Worm (Caenorhabditis elegans): ENCODE data around the gene npp-15.

npp-15 gene

ce11 chrIII:7924821-7925220, 4.0 kb upstream of the npp-15 start, which contains the start of gene tag-250:
tag-250 (minus strand) TSS chrIII:7924921.
- TF ChIP-seq nfya-1 (tag; optimal IDR thresholded peaks at IDR 0.05; ENCODE audit: insufficient read depth), result no peak
- no peak for TF ChIP-seq jun-1 (tag; optimal IDR thresholded peaks at IDR 0.05)

ce11 chrIII:7925968-7926367, 2.9 kb upstream of the npp-15 start:
- TF ChIP-seq egl-5 (tag; optimal IDR thresholded peaks at IDR 0.05), result no peak
- TF ChIP-seq R02D3.7 (tag; optimal IDR thresholded peaks at IDR 0.05), result no peak
- peak; percentile 48 for TF ChIP-seq pha-4 (tag; optimal IDR thresholded peaks at IDR 0.05)
- TF ChIP-seq snpc-4 (tag; optimal IDR thresholded peaks at IDR 0.05), result peak; percentile 3

ce11 chrIII:7933235-7933634, 4.4 kb downstream of the npp-15 start, which contains the start of gene ran-2:
ran-2 (plus strand) TSS chrIII:7933535.
- TF ChIP-seq ztf-11 (tag; optimal IDR thresholded peaks at IDR 0.05), result no peak
- TF ChIP-seq elt-2 (tag; optimal IDR thresholded peaks at IDR 0.05), result peak; percentile 39
- TF ChIP-seq fkh-10 (GFP tag; optimal IDR thresholded peaks at IDR 0.05), result no peak
- no peak for TF ChIP-seq nhr-76 (tag; optimal IDR thresholded peaks at IDR 0.05)

- TF ChIP-seq ceh-28 (tag; optimal IDR thresholded peaks at IDR 0.05), result no peak
Observed at ce11 chrIII:7937548-7937947, 8.7 kb downstream of the npp-15 start, which contains the start of gene C29E4.10. C29E4.10 (plus strand) TSS chrIII:7937848.

ce11 chrIII:7940819-7941218, 12.0 kb downstream of the npp-15 start, which contains the start of gene C29E4.12:
C29E4.12 (plus strand) TSS chrIII:7941151.
- peak; percentile 26 for TF ChIP-seq fkh-10 (GFP tag; optimal IDR thresholded peaks at IDR 0.05)
- no peak for TF ChIP-seq fos-1 (tag; optimal IDR thresholded peaks at IDR 0.05)
- TF ChIP-seq elt-1 (tag; optimal IDR thresholded peaks at IDR 0.05), result no peak
- TF ChIP-seq nhr-25 (tag; optimal IDR thresholded peaks at IDR 0.05), result peak; percentile 69
- TF ChIP-seq ama-1 (optimal IDR thresholded peaks at IDR 0.05), result no peak
- TF ChIP-seq R02D3.7 (tag; optimal IDR thresholded peaks at IDR 0.05), result peak; percentile 17
- no peak for TF ChIP-seq tbx-2 (tag; optimal IDR thresholded peaks at IDR 0.05)
- no peak for TF ChIP-seq sea-2 (GFP tag; optimal IDR thresholded peaks at IDR 0.05)
- no peak for TF ChIP-seq ZK546.5 (tag; optimal IDR thresholded peaks at IDR 0.05)
- TF ChIP-seq nhr-12 (tag; optimal IDR thresholded peaks at IDR 0.05), result no peak
- no peak for TF ChIP-seq unc-39 (tag; optimal IDR thresholded peaks at IDR 0.05)
- no peak for TF ChIP-seq daf-12 (tag; optimal IDR thresholded peaks at IDR 0.05)
- TF ChIP-seq nfya-1 (tag; optimal IDR thresholded peaks at IDR 0.05; ENCODE audit: insufficient read depth), result peak; percentile 83
- TF ChIP-seq mml-1 (tag; optimal IDR thresholded peaks at IDR 0.05), result no peak
- no peak for TF ChIP-seq egl-27 (tag; optimal IDR thresholded peaks at IDR 0.05)
- TF ChIP-seq fkh-2 (tag; optimal IDR thresholded peaks at IDR 0.05), result no peak
- TF ChIP-seq pha-4 (tag; optimal IDR thresholded peaks at IDR 0.05), result peak; percentile 79
- peak; percentile 84 for TF ChIP-seq nhr-23 (tag; optimal IDR thresholded peaks at IDR 0.05)
- TF ChIP-seq ceh-28 (tag; optimal IDR thresholded peaks at IDR 0.05), result peak; percentile 15
- TF ChIP-seq lin-15B (tag; optimal IDR thresholded peaks at IDR 0.05), result peak; percentile 91
- no peak for TF ChIP-seq ztf-11 (tag; optimal IDR thresholded peaks at IDR 0.05)
- no peak for TF ChIP-seq mdl-1 (tag; optimal IDR thresholded peaks at IDR 0.05)
- peak; percentile 11 for TF ChIP-seq pqm-1 (tag; optimal IDR thresholded peaks at IDR 0.05)
- TF ChIP-seq nhr-67 (tag; optimal IDR thresholded peaks at IDR 0.05), result no peak
- no peak for TF ChIP-seq skn-1 (tag; optimal IDR thresholded peaks at IDR 0.05)
- TF ChIP-seq snpc-4 (tag; optimal IDR thresholded peaks at IDR 0.05), result no peak
- no peak for TF ChIP-seq elt-2 (tag; optimal IDR thresholded peaks at IDR 0.05)
- no peak for TF ChIP-seq aly-2 (tag; optimal IDR thresholded peaks at IDR 0.05)
- TF ChIP-seq nhr-11 (tag; optimal IDR thresholded peaks at IDR 0.05), result no peak
- no peak for TF ChIP-seq ztf-4 (tag; optimal IDR thresholded peaks at IDR 0.05)
- no peak for TF ChIP-seq ceh-9 (tag; optimal IDR thresholded peaks at IDR 0.05)
- no peak for TF ChIP-seq lsy-12 (tag; optimal IDR thresholded peaks at IDR 0.05)
- peak; percentile 48 for TF ChIP-seq nhr-77 (tag; optimal IDR thresholded peaks at IDR 0.05)
- TF ChIP-seq lin-39 (tag; optimal IDR thresholded peaks at IDR 0.05), result peak; percentile 41
- no peak for TF ChIP-seq jun-1 (tag; optimal IDR thresholded peaks at IDR 0.05)
- TF ChIP-seq hmg-11 (tag; optimal IDR thresholded peaks at IDR 0.05), result peak; percentile 38
- no peak for TF ChIP-seq nhr-28 (tag; optimal IDR thresholded peaks at IDR 0.05)
- no peak for TF ChIP-seq ceh-16 (tag; optimal IDR thresholded peaks at IDR 0.05)
- peak; percentile 39 for TF ChIP-seq nhr-43 (tag; optimal IDR thresholded peaks at IDR 0.05; ENCODE audit: poor library complexity, severe bottlenecking)
- no peak for TF ChIP-seq elt-3 (tag; optimal IDR thresholded peaks at IDR 0.05)
- TF ChIP-seq nhr-76 (tag; optimal IDR thresholded peaks at IDR 0.05), result no peak
- no peak for TF ChIP-seq zag-1 (tag; optimal IDR thresholded peaks at IDR 0.05)
- no peak for TF ChIP-seq ceh-82 (tag; optimal IDR thresholded peaks at IDR 0.05)
- no peak for TF ChIP-seq eor-1 (tag; optimal IDR thresholded peaks at IDR 0.05)
- peak; percentile 38 for TF ChIP-seq egl-5 (tag; optimal IDR thresholded peaks at IDR 0.05)
